Fruit fly (Drosophila melanogaster) whole organism, embryonic: ENCODE results near the gene ppk13.

Experiments used
- Blimp-1 ChIP-seq: fragments of 200-800 bp; sonication (Bioruptor generic); optimal IDR thresholded peaks from 3 replicates; lab custom pipeline; 2018; ENCODE audit warnings: missing biosample characterization, missing genetic modification characterization, mild to moderate bottlenecking, moderate library complexity, missing genetic modification reagents
- CG11696 ChIP-seq: fragments of 200-800 bp; sonication (Bioruptor generic); IDR thresholded peaks from 2 replicates; pipeline ENCODE4 v1.3.6; 2022; ENCODE audit warnings: missing biosample characterization, missing genetic modification characterization
- CG3726 ChIP-seq: fragments of 200-800 bp; sonication (Bioruptor generic); IDR thresholded peaks from 3 replicates; pipeline ENCODE4, ENCODE4 v1.3.6; 2022; ENCODE audit warnings: missing biosample characterization, missing genetic modification characterization
- CG3995 ChIP-seq: fragments of 200-800 bp; sonication (Bioruptor generic); optimal IDR thresholded peaks from 3 replicates; lab custom pipeline; 2016; ENCODE audit warnings: missing biosample characterization, missing genetic modification characterization
- CG6854 ChIP-seq: fragments of 200-800 bp; sonication (Bioruptor generic); optimal IDR thresholded peaks from 3 replicates; lab custom pipeline; 2017; ENCODE audit warnings: missing biosample characterization, mild to moderate bottlenecking, missing genetic modification characterization
- CG7963 ChIP-seq: fragments of 200-800 bp; sonication (Bioruptor generic); IDR thresholded peaks from 3 replicates; pipeline ENCODE4 v1.3.6; 2022; ENCODE audit warnings: missing biosample characterization, missing genetic modification characterization; ENCODE audit not compliant: partially characterized antibody
- CG8089 ChIP-seq: fragments of 200-800 bp; sonication (Bioruptor generic); optimal IDR thresholded peaks from 3 replicates; lab custom pipeline; 2016; ENCODE audit warnings: missing biosample characterization, missing genetic modification characterization
- CG9727 ChIP-seq: fragments of 200-800 bp; sonication (Bioruptor generic); optimal IDR thresholded peaks from 3 replicates; lab custom pipeline; 2017; ENCODE audit warnings: missing biosample characterization, mild to moderate bottlenecking, missing genetic modification characterization
- Hr39 ChIP-seq: fragments of >200 bp; optimal IDR thresholded peaks from 2 replicates; lab custom pipeline; 2017
- dati ChIP-seq: fragments of 200-800 bp; sonication (Bioruptor generic); IDR thresholded peaks from 2 replicates; pipeline ENCODE4 v1.3.6; 2022; ENCODE audit warnings: missing biosample characterization, missing genetic modification characterization
- wdn ChIP-seq: fragments of 200-800 bp; sonication (Bioruptor generic); IDR thresholded peaks from 2 replicates; pipeline ENCODE4 v1.3.6; 2022; ENCODE audit warnings: missing biosample characterization, missing genetic modification characterization
- zen ChIP-seq: fragments of 200-800 bp; sonication (Bioruptor generic); optimal IDR thresholded peaks from 3 replicates; lab custom pipeline; 2018; ENCODE audit warnings: missing biosample characterization, mild to moderate bottlenecking, missing genetic modification characterization, moderate library complexity

DNA sequence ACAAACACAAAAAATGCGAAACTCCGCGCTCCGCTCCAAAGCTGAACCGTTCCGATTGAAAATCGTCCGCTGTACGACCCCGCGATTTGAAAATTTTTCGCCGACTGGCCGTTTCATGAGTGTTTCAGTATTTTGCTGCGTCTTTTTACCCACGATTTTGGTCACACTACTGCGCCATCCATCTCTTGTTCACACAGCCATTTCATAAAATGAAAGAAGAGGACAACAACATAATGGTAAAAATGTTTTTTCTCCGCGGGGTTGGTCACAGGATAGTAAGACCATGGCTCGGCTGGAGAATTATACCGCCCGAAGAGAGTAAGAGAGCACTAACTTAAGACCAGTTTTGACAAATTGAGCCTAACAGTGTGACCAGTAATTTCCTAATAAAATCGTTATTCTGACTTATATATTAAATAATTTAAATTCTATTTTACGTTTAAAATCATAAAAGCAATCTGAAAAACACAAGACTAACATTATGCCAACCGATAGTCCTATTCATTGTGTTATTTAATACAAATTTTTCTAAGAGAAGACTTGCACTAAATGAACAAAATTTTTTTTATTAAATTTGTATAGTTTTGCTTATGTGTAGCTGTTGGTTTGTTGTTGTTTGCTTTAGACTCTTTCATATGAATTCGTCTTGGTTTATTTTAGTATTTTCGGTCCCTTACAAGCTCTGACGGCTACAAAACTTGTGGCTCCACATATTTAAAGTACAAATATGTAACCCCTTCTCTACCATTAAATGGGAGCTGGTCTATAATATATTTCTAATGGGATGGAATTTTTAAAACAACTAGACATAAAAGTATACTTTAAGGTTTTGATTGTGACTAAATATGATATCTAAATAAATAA is 36.4 kb downstream of the ppk13 start, which contains the start of gene CG42238:
- TF ChIP-seq CG8089 (peak; percentile 26), wdn (GFP tag; lab: Robert Waterston, UW) (no peak), Blimp-1 (GFP tag; lab: Kevin White, UChicago) (no peak), CG11696 (GFP tag; lab: Robert Waterston, UW) (no peak), CG7963 (GFP tag; lab: Robert Waterston, UW) (no peak), CG6854 (GFP tag; lab: Kevin White, UChicago) (no peak), CG3995 (peak; percentile 74), zen (tag; lab: Kevin White, UChicago) (no peak), CG3726 (no peak), Hr39 (lab: Kevin White, UChicago) (no peak), dati (GFP tag; lab: Robert Waterston, UW) (no peak), CG9727 (GFP tag; lab: Kevin White, UChicago) (no peak)
